Worm (Caenorhabditis elegans) whole organism, L4/young adult: ENCODE data around the gene srw-32.

Experiments
- W03F9.2 ChIP-seq: fragments of 150-350 bp; optimal IDR thresholded peaks from 2 replicates; lab custom pipeline; 2014; ENCODE audit warnings: missing biosample characterization, missing genetic modification characterization
- dao-5 ChIP-seq: sonication (generic microtip); optimal IDR thresholded peaks from 2 replicates; lab custom pipeline; 2016; ENCODE audit warnings: missing genotype, missing genetic modification characterization, moderate library complexity, missing compliant biosample characterization
- him-1 ChIP-seq: sonication (generic microtip); optimal IDR thresholded peaks from 2 replicates; lab custom pipeline; 2016; ENCODE audit warnings: missing genotype, missing genetic modification reagents, missing genetic modification characterization, missing compliant biosample characterization

DNA sequence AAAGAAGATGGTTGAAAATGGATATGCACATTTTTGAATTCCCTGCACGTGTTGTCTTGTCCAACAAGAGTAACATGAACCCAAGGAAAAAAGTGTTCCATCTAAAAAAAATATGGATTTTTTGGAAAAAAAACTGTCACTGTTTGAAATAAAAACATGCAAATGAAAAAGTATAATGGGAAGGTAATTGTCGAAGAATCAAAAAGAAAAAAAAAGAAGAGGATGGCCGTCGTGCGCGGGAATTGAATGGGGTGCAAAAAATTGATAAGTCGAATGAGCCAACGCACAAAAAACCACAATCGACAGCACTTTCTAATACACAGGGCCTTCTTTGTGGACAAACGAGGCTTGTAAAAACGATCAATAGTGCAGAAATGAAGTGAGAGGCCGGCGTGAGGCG, 14.9 kb upstream of the srw-32 start, which contains the start of gene fbxa-102:
- no peak for TF ChIP-seq W03F9.2 (tag; lab: Kevin White, UChicago)
- TF ChIP-seq him-1, result no peak
- no peak for TF ChIP-seq dao-5 (tag; lab: Kevin White, UChicago)
